Worm (Caenorhabditis elegans) whole organism, dauer: ENCODE measurements around the gene Y4C6A.3.

Experiments used
- unc-62 ChIP-seq: sonication (generic microtip); optimal IDR thresholded peaks from 2 replicates; lab custom pipeline; 2017; ENCODE audit warnings: missing biosample characterization, missing genetic modification reagents, missing genetic modification characterization

Y4C6A.3 gene

ce11 chrIV:5452667-5453066 lies 3.2 kb downstream of the Y4C6A.3 start, which contains the start of gene Y4C6A.4:
Gene Y4C6A.4 (plus strand): TSS chrIV:5452967.
- TF ChIP-seq unc-62, result no peak

ce11 chrIV:5438705-5439104 lies 17.2 kb downstream of the Y4C6A.3 start, which contains the start of gene mgl-3:
Gene mgl-3 (plus strand): TSS chrIV:5439005.
- TF ChIP-seq unc-62, result no peak

ce11 chrIV:5419122-5419521 lies 36.8 kb downstream of the Y4C6A.3 start, which contains the start of gene ehn-3:
Gene ehn-3 (minus strand): TSS chrIV:5419222.
- TF ChIP-seq unc-62, result no peak

- TF ChIP-seq unc-62, result no peak
These were observed 40.2 kb downstream of the Y4C6A.3 start, which contains the start of gene spp-7 for ce11 chrIV:5415696-5416095. Gene spp-7 (minus strand): TSS chrIV:5415796.

DNA sequence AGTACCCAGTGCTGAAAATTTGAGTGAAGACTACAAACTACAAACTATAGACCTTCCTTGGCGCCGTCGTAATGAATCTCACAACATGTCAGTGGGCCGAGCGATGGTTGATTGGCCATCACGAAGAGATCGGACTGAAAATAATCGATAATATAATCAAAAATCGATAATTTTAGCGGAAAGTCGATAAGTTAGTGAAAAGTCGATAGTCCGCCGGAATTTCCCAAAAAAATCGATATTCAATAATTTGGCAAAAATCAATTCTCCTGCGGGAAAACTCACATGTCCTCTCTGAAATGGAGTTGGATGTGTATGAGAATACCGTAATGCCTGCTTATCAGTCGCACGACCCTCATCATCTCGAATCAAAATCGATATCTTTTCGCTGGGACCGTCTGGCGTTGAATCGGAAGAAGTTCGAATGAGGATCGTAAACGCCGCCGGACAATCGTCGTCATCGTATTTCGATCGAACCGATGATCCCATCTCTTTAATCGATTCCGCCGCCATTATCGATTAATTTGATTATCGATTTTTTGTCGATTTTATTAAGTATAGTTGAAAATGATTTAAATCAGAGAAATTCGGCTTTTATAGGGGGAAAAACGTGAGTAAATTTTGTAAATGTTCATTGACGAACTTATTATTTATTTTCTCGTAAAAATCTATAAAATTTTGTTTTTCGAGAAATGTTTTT lies 44.1 kb downstream of the Y4C6A.3 start, which contains the start of gene ZK616.8:
ZK616.8 (minus strand) TSS at position 553 of the 697 bp plus-strand sequence.
- no peak for TF ChIP-seq unc-62

ce11 chrIV:5411120-5411519 lies 44.8 kb downstream of the Y4C6A.3 start, which contains the start of gene ZK616.65:
Gene ZK616.65 (minus strand): TSS chrIV:5411220.
- no peak for TF ChIP-seq unc-62

DNA sequence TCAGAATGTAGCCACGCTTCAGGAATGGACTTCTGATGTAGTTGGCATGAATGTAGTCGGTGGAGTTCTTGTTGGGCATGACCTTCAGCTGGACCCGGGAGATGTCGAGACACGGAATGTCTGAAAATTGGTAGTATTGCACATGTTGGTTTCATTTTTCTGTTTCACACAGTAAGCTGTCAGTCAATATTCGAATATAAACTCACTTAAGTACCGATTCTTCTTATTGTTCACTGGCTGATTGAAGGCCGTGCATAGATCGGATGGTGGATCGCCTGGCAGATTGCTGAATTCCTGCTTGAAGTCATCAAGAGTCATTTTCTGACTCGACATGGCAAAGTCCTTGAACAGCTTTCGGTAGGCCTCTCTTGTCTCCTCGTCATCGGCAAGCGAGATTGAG lies 46.8 kb downstream of the Y4C6A.3 start:
- TF ChIP-seq unc-62, result no peak

DNA sequence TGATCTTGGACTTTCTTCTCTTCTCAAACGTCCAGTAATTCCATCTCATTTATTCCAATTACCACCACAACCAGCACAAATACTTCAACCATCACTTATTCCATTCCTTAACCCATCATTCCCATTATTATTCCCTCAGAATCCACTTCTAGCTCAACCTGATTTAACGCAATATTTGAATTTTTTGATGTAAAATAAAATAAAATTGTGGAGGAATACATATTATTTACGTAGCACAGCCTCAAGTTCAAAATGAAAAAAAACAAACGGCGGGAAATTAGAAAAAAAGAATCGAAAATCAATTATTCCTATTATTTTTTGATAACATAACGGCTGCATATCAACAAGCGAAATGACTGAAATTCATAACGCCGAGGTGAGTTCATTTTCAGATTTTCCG lies 50.6 kb downstream of the Y4C6A.3 start, which contains the start of gene ZK616.61:
ZK616.61 (plus strand) TSS at position 301 of the 400 bp plus-strand sequence.
- no peak for TF ChIP-seq unc-62
